Worm (Caenorhabditis elegans) whole organism, L2 larva: Measurements from ENCODE around the gene srh-200.

ENCODE experiments used
- C34F6.9 ChIP-seq: fragments of 150-350 bp; optimal IDR thresholded peaks from 2 replicates; lab custom pipeline; 2014; ENCODE audit warnings: missing biosample characterization, missing genetic modification characterization
- F13H6.1 ChIP-seq: sonication (generic microtip); optimal IDR thresholded peaks from 2 replicates; lab custom pipeline; 2016; ENCODE audit warnings: missing genetic modification characterization, missing compliant biosample characterization
- R02D3.7 ChIP-seq: fragments of 150-350 bp; optimal IDR thresholded peaks from 2 replicates; lab custom pipeline; 2014; ENCODE audit warnings: missing biosample characterization, missing genetic modification characterization
- Y55F3AM.14 ChIP-seq: fragments of 200-800 bp; sonication (Bioruptor generic); optimal IDR thresholded peaks from 2 replicates; lab custom pipeline; 2018; ENCODE audit warnings: mild to moderate bottlenecking, missing genetic modification characterization, missing compliant biosample characterization
- ZK546.5 ChIP-seq: sonication (generic microtip); optimal IDR thresholded peaks from 2 replicates; lab custom pipeline; 2017; ENCODE audit warnings: missing biosample characterization, missing genetic modification characterization
- alr-1 ChIP-seq: fragments of 150-350 bp; optimal IDR thresholded peaks from 2 replicates; lab custom pipeline; 2014; ENCODE audit warnings: missing biosample characterization, missing genetic modification characterization
- aly-2 ChIP-seq: fragments of 150-350 bp; optimal IDR thresholded peaks from 2 replicates; lab custom pipeline; 2014; ENCODE audit warnings: missing biosample characterization, missing genetic modification characterization
- ama-1 ChIP-seq: fragments of 150-350 bp; optimal IDR thresholded peaks from 2 replicates; lab custom pipeline; 2018; ENCODE audit warnings: inconsistent platforms
- blmp-1 ChIP-seq: sonication (generic microtip); optimal IDR thresholded peaks from 2 replicates; lab custom pipeline; 2017; ENCODE audit warnings: missing genetic modification characterization, mild to moderate bottlenecking, missing compliant biosample characterization, antibody characterized with exemption, moderate library complexity; ENCODE audit not compliant: insufficient read depth
- ceh-82 ChIP-seq: fragments of 150-350 bp; optimal IDR thresholded peaks from 2 replicates; lab custom pipeline; 2014; ENCODE audit warnings: missing biosample characterization, missing genetic modification characterization
- dmd-4 ChIP-seq: sonication (generic microtip); optimal IDR thresholded peaks from 2 replicates; lab custom pipeline; 2017; ENCODE audit warnings: missing biosample characterization, missing genetic modification characterization
- egl-27 ChIP-seq: sonication (generic microtip); optimal IDR thresholded peaks from 3 replicates; lab custom pipeline; 2017; ENCODE audit warnings: missing biosample characterization, missing genetic modification reagents, missing genetic modification characterization
- elt-1 ChIP-seq: fragments of 150-350 bp; optimal IDR thresholded peaks from 2 replicates; lab custom pipeline; 2014; ENCODE audit warnings: missing biosample characterization, missing genetic modification characterization
- elt-3 ChIP-seq: sonication (generic microtip); optimal IDR thresholded peaks from 2 replicates; lab custom pipeline; 2017; ENCODE audit warnings: missing biosample characterization, missing genetic modification characterization
- fos-1 ChIP-seq: fragments of 150-350 bp; optimal IDR thresholded peaks from 2 replicates; lab custom pipeline; 2014; ENCODE audit warnings: missing biosample characterization, missing genetic modification characterization
- lin-11 ChIP-seq: fragments of 150-350 bp; sonication (generic microtip); optimal IDR thresholded peaks from 2 replicates; lab custom pipeline; 2014; ENCODE audit warnings: missing biosample characterization, missing genetic modification characterization, inconsistent platforms, mixed read lengths
- lin-13 ChIP-seq: fragments of 150-350 bp; optimal IDR thresholded peaks from 2 replicates; lab custom pipeline; 2014; ENCODE audit warnings: missing biosample characterization, missing genetic modification reagents, missing genetic modification characterization
- lsy-2 ChIP-seq, 2 experiments: fragments of 150-350 bp in 1 of 2; sonication (generic microtip) in 1 of 2; optimal IDR thresholded peaks; 2 replicates each; lab custom pipeline; 2014 to 2017; ENCODE audit warnings: missing biosample characterization in 2 of 2, missing genetic modification characterization in 2 of 2
- mbf-1 ChIP-seq: sonication (generic microtip); optimal IDR thresholded peaks from 2 replicates; lab custom pipeline; 2017; ENCODE audit warnings: missing biosample characterization, missing genetic modification characterization
- mdl-1 ChIP-seq, 2 experiments: fragments of 150-350 bp in 1 of 2; sonication (generic microtip) in 1 of 2; optimal IDR thresholded peaks; 2 replicates each; lab custom pipeline; 2017; ENCODE audit warnings: missing biosample characterization in 2 of 2, missing genetic modification characterization in 2 of 2
- nhr-10 ChIP-seq: sonication (generic microtip); optimal IDR thresholded peaks from 2 replicates; lab custom pipeline; 2017; ENCODE audit warnings: missing biosample characterization, missing genetic modification characterization
- nhr-11 ChIP-seq: fragments of 150-350 bp; optimal IDR thresholded peaks from 2 replicates; lab custom pipeline; 2014; ENCODE audit warnings: missing biosample characterization, missing genetic modification characterization
- nhr-12 ChIP-seq: fragments of 150-350 bp; optimal IDR thresholded peaks from 2 replicates; lab custom pipeline; 2014; ENCODE audit warnings: missing biosample characterization, missing genetic modification characterization
- nhr-21 ChIP-seq: fragments of 150-350 bp; optimal IDR thresholded peaks from 2 replicates; lab custom pipeline; 2014; ENCODE audit warnings: missing biosample characterization, missing genetic modification characterization
- nhr-237 ChIP-seq: fragments of 150-350 bp; optimal IDR thresholded peaks from 2 replicates; lab custom pipeline; 2014; ENCODE audit warnings: missing biosample characterization, missing genetic modification characterization
- nhr-77 ChIP-seq: fragments of 150-350 bp; optimal IDR thresholded peaks from 2 replicates; lab custom pipeline; 2014; ENCODE audit warnings: missing biosample characterization, missing genetic modification characterization
- peb-1 ChIP-seq: fragments of 150-350 bp; optimal IDR thresholded peaks from 2 replicates; lab custom pipeline; 2014; ENCODE audit warnings: missing biosample characterization, missing genetic modification characterization
- skn-1 ChIP-seq: sonication (generic microtip); optimal IDR thresholded peaks from 2 replicates; lab custom pipeline; 2017; ENCODE audit warnings: missing biosample characterization, missing genetic modification characterization
- sma-3 ChIP-seq: sonication (generic microtip); optimal IDR thresholded peaks from 2 replicates; lab custom pipeline; 2016; ENCODE audit warnings: missing genetic modification reagents, missing genetic modification characterization, missing compliant biosample characterization
- sma-9 ChIP-seq, 2 experiments: fragments of 150-350 bp in 1 of 2; sonication (generic microtip) in 1 of 2; optimal IDR thresholded peaks; 2 replicates each; lab custom pipeline; 2014 to 2016; ENCODE audit warnings: missing genetic modification characterization in 2 of 2, mild to moderate bottlenecking in 1 of 2, missing biosample characterization in 1 of 2, missing compliant biosample characterization in 1 of 2, missing genetic modification reagents in 1 of 2, moderate library complexity in 1 of 2
- unc-39 ChIP-seq: fragments of 150-350 bp; optimal IDR thresholded peaks from 2 replicates; lab custom pipeline; 2014; ENCODE audit warnings: missing biosample characterization, missing genetic modification characterization
- unc-55 ChIP-seq: fragments of 150-350 bp; sonication (generic microtip); optimal IDR thresholded peaks from 3 replicates; lab custom pipeline; 2014; ENCODE audit warnings: missing biosample characterization, missing genetic modification reagents, missing genetic modification characterization
- unc-62 ChIP-seq: fragments of 150-350 bp; optimal IDR thresholded peaks from 2 replicates; lab custom pipeline; 2014; ENCODE audit warnings: missing biosample characterization, missing genetic modification reagents, missing genetic modification characterization
- ztf-1 ChIP-seq: fragments of 200-800 bp; sonication (Bioruptor generic); conservative IDR thresholded peaks from 2 replicates; pipeline ENCODE4 v1.3.6; 2022; ENCODE audit warnings: missing genetic modification characterization, missing compliant biosample characterization
- ztf-11 ChIP-seq: sonication (generic microtip); optimal IDR thresholded peaks from 2 replicates; lab custom pipeline; 2017; ENCODE audit warnings: missing biosample characterization, missing genetic modification characterization
- ztf-4 ChIP-seq: fragments of 150-350 bp; optimal IDR thresholded peaks from 2 replicates; lab custom pipeline; 2014; ENCODE audit warnings: missing biosample characterization, missing genetic modification characterization

srh-200 gene

ce11 chrV:7629504-7629903 is 24.0 kb downstream of the srh-200 start, which contains the start of gene srd-30:
Gene srd-30, plus strand, starts transcription at chrV:7629804.
- no peak for TF ChIP-seq skn-1 (tag; lab: Kevin White, UChicago)
- no peak for TF ChIP-seq ztf-1
- TF ChIP-seq ztf-11 (tag; lab: Kevin White, UChicago) = no peak
- TF ChIP-seq lin-11 = no peak
- TF ChIP-seq aly-2 (tag; lab: Kevin White, UChicago) = no peak
- TF ChIP-seq R02D3.7 (tag; lab: Kevin White, UChicago) = no peak
- TF ChIP-seq peb-1 = no peak
- TF ChIP-seq unc-62 (GFP tag; lab: Kevin White, UChicago) = no peak
- no peak for TF ChIP-seq ama-1 (lab: Kevin White, UChicago)
- TF ChIP-seq nhr-77 = no peak
- TF ChIP-seq fos-1 (tag; lab: Kevin White, UChicago) = no peak
- no peak for TF ChIP-seq Y55F3AM.14 (GFP tag; lab: Kevin White, UChicago)
- no peak for TF ChIP-seq ZK546.5 (tag; lab: Kevin White, UChicago)
- no peak for TF ChIP-seq nhr-12
- TF ChIP-seq ceh-82 = no peak

DNA sequence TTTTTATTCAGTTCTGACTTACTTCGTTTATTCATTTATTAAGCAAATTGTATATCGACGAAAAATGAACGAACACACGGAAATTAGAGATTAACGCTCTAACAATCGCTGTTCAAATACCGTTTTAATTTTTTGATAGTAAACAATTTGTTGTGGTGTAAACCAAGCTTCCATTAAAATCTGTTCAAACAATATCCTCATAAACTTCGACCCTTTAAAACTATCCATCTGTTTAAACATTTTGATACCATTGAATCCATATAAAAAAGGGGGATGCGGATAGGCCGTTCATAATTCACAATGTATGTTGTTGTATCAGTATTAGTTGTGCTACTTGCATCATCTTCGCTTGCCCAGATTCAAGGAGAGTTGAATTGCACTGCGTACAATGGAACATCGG is 26.9 kb downstream of the srh-200 start, which contains the start of gene F07C4.6:
TSS of gene F07C4.6 (plus strand) at position 301 of the 400 bp plus-strand sequence.
- TF ChIP-seq nhr-21 (tag; lab: Kevin White, UChicago) = peak; percentile 24
- no peak for TF ChIP-seq aly-2 (tag; lab: Kevin White, UChicago)
- no peak for TF ChIP-seq sma-9 (GFP tag; optimal IDR thresholded peaks at IDR 0.05; lab: Kevin White, UChicago)
- no peak for TF ChIP-seq sma-9 (tag; optimal IDR thresholded peaks at IDR 0.05; lab: Kevin White, UChicago)
- no peak for TF ChIP-seq mbf-1 (tag; lab: Kevin White, UChicago)
- no peak for TF ChIP-seq ztf-4 (tag; lab: Kevin White, UChicago)
- TF ChIP-seq mdl-1 (tag; optimal IDR thresholded peaks at IDR 0.05; lab: Kevin White, UChicago) = no peak
- no peak for TF ChIP-seq lsy-2 (tag; optimal IDR thresholded peaks at IDR 0.05; lab: Kevin White, UChicago)
- TF ChIP-seq, all 48 proteins: peak for 1

DNA sequence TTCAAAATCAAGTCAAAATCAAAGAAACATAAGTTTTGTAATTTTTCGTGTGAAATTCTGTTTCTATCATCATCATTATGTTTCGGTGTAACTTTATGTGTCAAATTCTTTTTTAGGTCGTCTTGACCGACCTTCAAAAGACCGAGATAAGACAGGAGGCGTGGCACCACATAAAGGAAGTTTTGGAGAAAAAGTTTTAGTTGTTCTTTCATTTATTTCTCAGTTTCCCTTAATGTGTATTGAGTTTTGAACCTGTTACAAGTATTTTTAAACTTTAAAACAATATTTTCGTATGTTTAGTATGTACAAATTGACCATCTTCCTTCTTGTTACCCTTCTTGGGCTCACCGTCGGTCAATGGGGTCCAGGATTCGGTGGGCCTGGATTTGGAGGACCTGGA is 28.8 kb downstream of the srh-200 start, which contains the start of gene grsp-4:
TSS of gene grsp-4 (plus strand) at position 301 of the 400 bp plus-strand sequence.
- no peak for TF ChIP-seq R02D3.7 (tag; lab: Kevin White, UChicago)
- TF ChIP-seq nhr-10 = no peak
- TF ChIP-seq fos-1 (tag; lab: Kevin White, UChicago) = no peak
- no peak for TF ChIP-seq nhr-21 (tag; lab: Kevin White, UChicago)
- TF ChIP-seq C34F6.9 = no peak
- no peak for TF ChIP-seq ztf-1
- TF ChIP-seq, all 48 proteins: peak for 0

DNA sequence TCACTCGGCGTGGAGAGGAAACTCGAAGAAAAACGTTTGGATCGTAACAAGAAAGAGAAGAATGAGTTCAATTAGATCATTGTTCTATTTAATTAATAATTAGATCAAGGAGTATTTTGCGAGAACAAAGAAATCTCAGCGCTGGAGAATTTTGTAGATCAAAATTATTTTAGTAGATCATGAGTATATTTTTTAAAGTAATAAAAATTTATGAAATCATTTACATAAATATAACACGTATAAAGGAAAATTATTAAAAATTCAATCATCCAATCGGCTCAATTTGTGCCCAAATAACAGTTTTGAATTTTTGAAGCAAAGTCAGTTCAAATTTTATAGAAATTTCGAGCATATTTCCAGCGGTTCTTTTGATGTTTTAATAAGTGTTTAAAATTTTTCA is 29.3 kb downstream of the srh-200 start, which contains the start of gene C50E3.13:
TSS of gene C50E3.13 (minus strand) at position 101 of the 400 bp plus-strand sequence.
- TF ChIP-seq egl-27 (no peak), ZK546.5 (tag; lab: Kevin White, UChicago) (no peak), nhr-11 (tag; lab: Kevin White, UChicago) (no peak), elt-3 (no peak), F13H6.1 (no peak), aly-2 (tag; lab: Kevin White, UChicago) (no peak), nhr-21 (tag; lab: Kevin White, UChicago) (no peak), nhr-77 (no peak)

DNA sequence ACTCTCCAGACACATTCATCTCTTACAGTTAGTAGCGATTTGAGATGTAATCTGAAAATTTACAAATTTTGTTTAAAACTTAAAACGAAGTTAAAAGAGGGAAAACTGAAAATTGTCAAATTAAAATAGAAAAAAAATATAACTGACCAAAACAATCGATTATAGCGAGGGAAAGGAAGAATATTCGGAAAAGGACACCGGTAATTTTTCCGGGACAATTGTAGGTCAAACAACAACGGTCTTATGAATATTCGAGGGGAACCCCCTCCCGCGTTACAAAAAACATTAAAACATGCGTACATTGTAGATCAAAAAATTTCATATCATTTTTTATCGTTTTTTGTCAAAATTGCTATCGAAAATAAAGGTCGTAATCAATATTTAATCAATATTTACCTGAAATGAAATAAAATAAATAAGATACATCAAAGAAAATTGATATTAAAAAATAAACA is 31.4 kb downstream of the srh-200 start, which contains the start of gene C50E3.12:
TSS of gene C50E3.12 (minus strand) at position 51 of the 455 bp plus-strand sequence.
- TF ChIP-seq lin-11 (no peak), ceh-82 (no peak), ztf-11 (tag; lab: Kevin White, UChicago) (no peak), C34F6.9 (no peak), peb-1 (no peak), unc-62 (GFP tag; lab: Kevin White, UChicago) (no peak), sma-3 (no peak), unc-55 (GFP tag; lab: Kevin White, UChicago) (no peak), nhr-21 (tag; lab: Kevin White, UChicago) (no peak), lin-13 (GFP tag; lab: Kevin White, UChicago) (no peak), nhr-237 (no peak), elt-1 (tag; lab: Kevin White, UChicago) (no peak), dmd-4 (tag; lab: Kevin White, UChicago) (no peak), unc-39 (no peak), F13H6.1 (no peak), blmp-1 (tag; lab: Kevin White, UChicago) (no peak), ztf-4 (tag; lab: Kevin White, UChicago) (no peak), alr-1 (tag; lab: Kevin White, UChicago) (no peak)
